Worm (Caenorhabditis elegans) whole organism, L4 larva: ENCODE data around the gene str-116.
A peak's percentile ranks its signal among the peaks of the same experiment; 100 is the strongest.

Experiments
- F10B5.3 ChIP-seq: sonication (generic microtip); optimal IDR thresholded peaks from 2 replicates; lab custom pipeline; 2016; ENCODE audit warnings: mild to moderate bottlenecking, missing genetic modification characterization, missing compliant biosample characterization
- T26A8.4 ChIP-seq: fragments of 200-800 bp; sonication (Bioruptor generic); IDR thresholded peaks from 2 replicates; pipeline ENCODE4 v1.3.6; 2022; ENCODE audit warnings: missing genetic modification characterization, missing compliant biosample characterization
- Y48G9A.11 ChIP-seq: fragments of 200-800 bp; sonication (Bioruptor generic); IDR thresholded peaks from 2 replicates; pipeline ENCODE4 v1.3.6; 2022; ENCODE audit warnings: missing genetic modification reagents, missing genetic modification characterization, missing compliant biosample characterization
- ZK337.2 ChIP-seq: fragments of 200-800 bp; sonication (Bioruptor generic); IDR thresholded peaks from 2 replicates; pipeline ENCODE4 v1.3.6; 2022; ENCODE audit warnings: missing genetic modification reagents, missing genetic modification characterization, missing compliant biosample characterization
- ZK546.5 ChIP-seq, 2 experiments: sonication (generic microtip); optimal IDR thresholded peaks; 2 replicates each; lab custom pipeline; 2017; ENCODE audit warnings: missing biosample characterization in 2 of 2, missing genetic modification characterization in 2 of 2
- aha-1 ChIP-seq: fragments of 150-350 bp; peaks from one replicate; lab custom pipeline; 2014; ENCODE audit warnings: missing biosample characterization, missing genetic modification characterization
- ceh-82 ChIP-seq: sonication (generic microtip); optimal IDR thresholded peaks from 2 replicates; lab custom pipeline; 2017; ENCODE audit warnings: missing biosample characterization, missing genetic modification characterization
- ces-1 ChIP-seq: fragments of 150-350 bp; sonication (generic microtip); optimal IDR thresholded peaks from 4 replicates; lab custom pipeline; 2014; ENCODE audit warnings: missing biosample characterization, missing genetic modification reagents, missing genetic modification characterization
- cey-2 ChIP-seq: sonication (generic microtip); optimal IDR thresholded peaks from 3 replicates; lab custom pipeline; 2017; ENCODE audit warnings: missing genetic modification characterization, mild to moderate bottlenecking, missing compliant biosample characterization, antibody characterized with exemption, borderline replicate concordance; ENCODE audit not compliant: insufficient read depth
- daf-16 ChIP-seq, 3 experiments: sonication (generic microtip); optimal IDR thresholded peaks; 2 replicates each; lab custom pipeline; 2016 to 2017; ENCODE audit warnings: missing genetic modification characterization in 3 of 3, missing genetic modification reagents in 3 of 3, mild to moderate bottlenecking in 2 of 3, missing compliant biosample characterization in 2 of 3, missing biosample characterization in 1 of 3, moderate library complexity in 1 of 3
- daf-19 ChIP-seq: fragments of 200-800 bp; sonication (Bioruptor generic); conservative IDR thresholded peaks from 2 replicates; pipeline ENCODE4 v1.3.6; 2022; ENCODE audit warnings: missing genetic modification characterization, missing compliant biosample characterization
- dmd-6 ChIP-seq: fragments of 200-800 bp; sonication (Bioruptor generic); IDR thresholded peaks from 2 replicates; pipeline ENCODE4 v1.3.6; 2022; ENCODE audit warnings: missing genetic modification reagents, missing genetic modification characterization, missing compliant biosample characterization
- dve-1 ChIP-seq: sonication (generic microtip); optimal IDR thresholded peaks from 2 replicates; lab custom pipeline; 2017; ENCODE audit warnings: antibody characterized with exemption, mild to moderate bottlenecking, missing genetic modification characterization, missing compliant biosample characterization; ENCODE audit not compliant: insufficient read depth
- egl-27 ChIP-seq: sonication (generic microtip); optimal IDR thresholded peaks from 3 replicates; lab custom pipeline; 2017; ENCODE audit warnings: missing biosample characterization, missing genetic modification reagents, missing genetic modification characterization
- hif-1 ChIP-seq, 2 experiments: sonication (generic microtip); optimal IDR thresholded peaks; 2 replicates each; lab custom pipeline; 2016 to 2017; ENCODE audit warnings: missing compliant biosample characterization in 2 of 2, missing genetic modification characterization in 2 of 2, missing genetic modification reagents in 2 of 2, missing genotype in 2 of 2, mild to moderate bottlenecking in 1 of 2
- hlh-11 ChIP-seq: fragments of 200-800 bp; sonication (Bioruptor generic); optimal IDR thresholded peaks from 2 replicates; lab custom pipeline; 2018; ENCODE audit warnings: mild to moderate bottlenecking, missing genetic modification characterization, missing compliant biosample characterization
- hlh-30 ChIP-seq: sonication (generic microtip); optimal IDR thresholded peaks from 2 replicates; lab custom pipeline; 2017; ENCODE audit warnings: antibody characterized with exemption, mild to moderate bottlenecking, missing genetic modification characterization, missing compliant biosample characterization; ENCODE audit not compliant: insufficient read depth
- jun-1 ChIP-seq: fragments of 150-350 bp; optimal IDR thresholded peaks from 2 replicates; lab custom pipeline; 2014; ENCODE audit warnings: missing biosample characterization, missing genetic modification reagents, missing genetic modification characterization
- lin-29 ChIP-seq: fragments of 200-800 bp; sonication (Bioruptor generic); IDR thresholded peaks from 2 replicates; pipeline ENCODE4 v1.3.6; 2022; ENCODE audit warnings: missing genetic modification reagents, missing genetic modification characterization, missing compliant biosample characterization
- lir-3 ChIP-seq: sonication (generic microtip); optimal IDR thresholded peaks from 2 replicates; lab custom pipeline; 2016; ENCODE audit warnings: mild to moderate bottlenecking, missing genetic modification characterization, missing compliant biosample characterization
- madf-5 ChIP-seq, 2 experiments: fragments of 200-800 bp; sonication (Bioruptor generic); IDR thresholded peaks; 2 replicates each; pipeline ENCODE4 v1.3.6; 2022; ENCODE audit warnings: missing compliant biosample characterization in 2 of 2, missing genetic modification characterization in 2 of 2
- mes-2 ChIP-seq: sonication (generic microtip); optimal IDR thresholded peaks from 2 replicates; lab custom pipeline; 2016; ENCODE audit warnings: missing genotype, mild to moderate bottlenecking, missing genetic modification characterization, missing compliant biosample characterization; ENCODE audit not compliant: poor library complexity, severe bottlenecking
- mxl-2 ChIP-seq: fragments of 200-800 bp; sonication (Bioruptor generic); conservative IDR thresholded peaks from 2 replicates; pipeline ENCODE4 v1.3.6; 2022; ENCODE audit warnings: missing genetic modification reagents, missing genetic modification characterization, missing compliant biosample characterization
- mxl-3 ChIP-seq: fragments of 200-800 bp; sonication (Bioruptor generic); optimal IDR thresholded peaks from 2 replicates; lab custom pipeline; 2018; ENCODE audit warnings: mild to moderate bottlenecking, missing genetic modification characterization, missing compliant biosample characterization
- nhr-102 ChIP-seq: sonication (generic microtip); optimal IDR thresholded peaks from 2 replicates; lab custom pipeline; 2016; ENCODE audit warnings: mild to moderate bottlenecking, missing genetic modification characterization, moderate library complexity, missing compliant biosample characterization
- nhr-11 ChIP-seq: fragments of 150-350 bp; optimal IDR thresholded peaks from 2 replicates; lab custom pipeline; 2014; ENCODE audit warnings: missing biosample characterization, missing genetic modification characterization
- nhr-111 ChIP-seq: fragments of 200-800 bp; sonication (Bioruptor generic); optimal IDR thresholded peaks from 2 replicates; lab custom pipeline; 2018; ENCODE audit warnings: mild to moderate bottlenecking, missing genetic modification characterization, missing compliant biosample characterization
- nhr-237 ChIP-seq: sonication (generic microtip); optimal IDR thresholded peaks from 2 replicates; lab custom pipeline; 2017; ENCODE audit warnings: missing biosample characterization, missing genetic modification characterization
- nhr-28 ChIP-seq: fragments of 150-350 bp; optimal IDR thresholded peaks from 2 replicates; lab custom pipeline; 2014; ENCODE audit warnings: missing biosample characterization, missing genetic modification characterization
- nhr-41 ChIP-seq: fragments of 200-800 bp; sonication (Bioruptor generic); IDR thresholded peaks from 2 replicates; pipeline ENCODE4 v1.3.6; 2022; ENCODE audit warnings: missing genetic modification reagents, missing genetic modification characterization, missing compliant biosample characterization
- nhr-48 ChIP-seq: sonication (generic microtip); optimal IDR thresholded peaks from 2 replicates; lab custom pipeline; 2016; ENCODE audit warnings: mild to moderate bottlenecking, missing genetic modification characterization, missing compliant biosample characterization
- nhr-6 ChIP-seq: fragments of 150-350 bp; optimal IDR thresholded peaks from 2 replicates; lab custom pipeline; 2014; ENCODE audit warnings: missing biosample characterization, missing genetic modification characterization
- nhr-76 ChIP-seq: fragments of 150-350 bp; optimal IDR thresholded peaks from 2 replicates; lab custom pipeline; 2014; ENCODE audit warnings: missing biosample characterization, missing genetic modification characterization
- nhr-77 ChIP-seq: fragments of 150-350 bp; optimal IDR thresholded peaks from 2 replicates; lab custom pipeline; 2014; ENCODE audit warnings: missing biosample characterization, missing genetic modification characterization
- pha-4 ChIP-seq, 2 experiments: fragments of 150-350 bp in 1 of 2; fragments of 200-800 bp in 1 of 2; sonication (Bioruptor generic) in 1 of 2; IDR thresholded peaks in 1 of 2; optimal IDR thresholded peaks in 1 of 2; 2 replicates each; pipeline versions ENCODE4 v1.3.6 to Lab custom; 2014 to 2022; ENCODE audit warnings: missing genetic modification characterization in 2 of 2, missing genetic modification reagents in 2 of 2, missing biosample characterization in 1 of 2, missing compliant biosample characterization in 1 of 2
- php-3 ChIP-seq: fragments of 200-800 bp; sonication (Bioruptor generic); IDR thresholded peaks from 2 replicates; pipeline ENCODE4 v1.3.6; 2022; ENCODE audit warnings: missing genetic modification reagents, missing genetic modification characterization, missing compliant biosample characterization
- rbr-2 ChIP-seq: sonication (generic microtip); optimal IDR thresholded peaks from 2 replicates; lab custom pipeline; 2016; ENCODE audit warnings: missing genotype, missing genetic modification characterization, missing compliant biosample characterization
- saeg-2 ChIP-seq: fragments of 200-800 bp; sonication (Bioruptor generic); IDR thresholded peaks from 2 replicates; pipeline ENCODE4 v1.3.6; 2022; ENCODE audit warnings: missing genetic modification reagents, missing genetic modification characterization, missing compliant biosample characterization
- set-16 ChIP-seq: fragments of 200-800 bp; sonication (Bioruptor generic); IDR thresholded peaks from 2 replicates; pipeline ENCODE4 v1.3.6; 2022; ENCODE audit warnings: missing genetic modification reagents, missing genetic modification characterization, missing compliant biosample characterization
- skn-1 ChIP-seq: fragments of 150-350 bp; optimal IDR thresholded peaks from 2 replicates; lab custom pipeline; 2014; ENCODE audit warnings: missing biosample characterization, missing genetic modification characterization
- snpc-1.2 ChIP-seq: fragments of 200-800 bp; sonication (Bioruptor generic); IDR thresholded peaks from 2 replicates; pipeline ENCODE4 v1.3.6; 2022; ENCODE audit warnings: missing genetic modification reagents, missing genetic modification characterization, missing compliant biosample characterization
- snpc-4 ChIP-seq: fragments of 150-350 bp; optimal IDR thresholded peaks from 2 replicates; lab custom pipeline; 2014; ENCODE audit warnings: missing biosample characterization, missing genetic modification characterization
- spr-1 ChIP-seq: sonication (generic microtip); optimal IDR thresholded peaks from 2 replicates; lab custom pipeline; 2016; ENCODE audit warnings: mild to moderate bottlenecking, missing genetic modification characterization, missing compliant biosample characterization
- unc-39 ChIP-seq: sonication (generic microtip); optimal IDR thresholded peaks from 2 replicates; lab custom pipeline; 2017; ENCODE audit warnings: missing biosample characterization, missing genetic modification characterization
- unc-62 ChIP-seq, 3 experiments: fragments of 150-350 bp in 1 of 3; sonication (generic microtip); optimal IDR thresholded peaks in 2 of 3; peaks in 1 of 3; 1 replicate in 1 of 3; 2 replicates in 2 of 3; lab custom pipeline; 2014 to 2017; ENCODE audit warnings: missing biosample characterization in 3 of 3, missing genetic modification characterization in 3 of 3, missing genetic modification reagents in 3 of 3, missing genotype in 1 of 3
- vab-7 ChIP-seq: fragments of 200-800 bp; sonication (Bioruptor generic); IDR thresholded peaks from 2 replicates; pipeline ENCODE4 v1.3.6; 2022; ENCODE audit warnings: missing genetic modification reagents, missing genetic modification characterization, missing compliant biosample characterization
- zip-11 ChIP-seq: fragments of 200-800 bp; sonication (Bioruptor generic); IDR thresholded peaks from 2 replicates; pipeline ENCODE4 v1.3.6; 2022; ENCODE audit warnings: missing genetic modification characterization, missing compliant biosample characterization
- ztf-7 ChIP-seq: fragments of 150-350 bp; optimal IDR thresholded peaks from 2 replicates; lab custom pipeline; 2014; ENCODE audit warnings: missing biosample characterization, missing genetic modification characterization

The str-116 gene

ce11 chrV:11266681-11267080, at the start of gene str-116:
TSS of gene str-116 (plus strand) at chrV:11266981.
- no peak for TF ChIP-seq nhr-237
- TF ChIP-seq spr-1 (tag; lab: Kevin White, UChicago), result no peak
- no peak for TF ChIP-seq daf-19 (GFP tag; lab: Robert Waterston, UW)
- TF ChIP-seq nhr-48 (tag; lab: Kevin White, UChicago), result no peak
- TF ChIP-seq pha-4 (GFP tag; IDR thresholded peaks at IDR 0.05; lab: Robert Waterston, UW), result no peak
- no peak for TF ChIP-seq pha-4 (tag; optimal IDR thresholded peaks at IDR 0.05; lab: Kevin White, UChicago)
- no peak for TF ChIP-seq nhr-102 (tag; lab: Kevin White, UChicago)
- no peak for TF ChIP-seq nhr-11 (tag; lab: Kevin White, UChicago)
- TF ChIP-seq T26A8.4 (GFP tag; lab: Robert Waterston, UW), result no peak
- TF ChIP-seq saeg-2 (GFP tag; lab: Robert Waterston, UW), result no peak
- TF ChIP-seq php-3 (GFP tag; lab: Robert Waterston, UW), result no peak
- no peak for TF ChIP-seq cey-2 (tag; lab: Kevin White, UChicago)
- TF ChIP-seq madf-5 (GFP tag; IDR thresholded peaks at IDR 0.05; lab: Robert Waterston, UW), result no peak
- TF ChIP-seq F10B5.3, result no peak
- no peak for TF ChIP-seq hlh-30 (tag; lab: Kevin White, UChicago)

- no peak for TF ChIP-seq snpc-4
- TF ChIP-seq snpc-1.2 (GFP tag; lab: Robert Waterston, UW), result no peak
- TF ChIP-seq hif-1 (tag; optimal IDR thresholded peaks at IDR 0.05; lab: Kevin White, UChicago), result no peak
- no peak for TF ChIP-seq Y48G9A.11 (GFP tag; lab: Robert Waterston, UW)
- no peak for TF ChIP-seq skn-1
- no peak for TF ChIP-seq nhr-111
- no peak for TF ChIP-seq egl-27 (tag; lab: Kevin White, UChicago)
- TF ChIP-seq ceh-82 (tag; lab: Kevin White, UChicago), result no peak
- TF ChIP-seq nhr-76 (tag; lab: Kevin White, UChicago), result no peak
- TF ChIP-seq lin-29, result no peak
- no peak for TF ChIP-seq zip-11
- peak; percentile 7 for TF ChIP-seq nhr-6
- TF ChIP-seq nhr-41 (GFP tag; lab: Robert Waterston, UW), result no peak
- TF ChIP-seq ZK546.5 (tag; optimal IDR thresholded peaks at IDR 0.05; lab: Kevin White, UChicago), result no peak
- no peak for TF ChIP-seq vab-7
- TF ChIP-seq mxl-2, result no peak
- TF ChIP-seq dve-1 (tag; lab: Kevin White, UChicago), result peak; percentile 15
- TF ChIP-seq jun-1 (tag; lab: Kevin White, UChicago), result no peak
- TF ChIP-seq nhr-77, result peak; percentile 92
- TF ChIP-seq nhr-102 (tag; lab: Kevin White, UChicago), result no peak
- peak; percentile 41 for TF ChIP-seq dmd-6 (GFP tag; lab: Robert Waterston, UW)
- TF ChIP-seq lir-3 (tag; lab: Kevin White, UChicago), result no peak
- no peak for TF ChIP-seq mxl-3
- no peak for TF ChIP-seq ztf-7
- no peak for TF ChIP-seq daf-16 (GFP tag; optimal IDR thresholded peaks at IDR 0.05; lab: Kevin White, UChicago)
- TF ChIP-seq daf-16 (tag; optimal IDR thresholded peaks at IDR 0.05; lab: Kevin White, UChicago), result peak; percentile 69
- peak in 1 of 2 experiments; percentile 58 for TF ChIP-seq unc-62 (GFP tag; optimal IDR thresholded peaks at IDR 0.05 in 1 of 2; lab: Kevin White, UChicago)
- no peak for TF ChIP-seq unc-62 (tag; optimal IDR thresholded peaks at IDR 0.05; lab: Kevin White, UChicago)
- 0 out of 2 replicates have a peak, but pooled peaks have one; percentile 43 for TF ChIP-seq php-3 (GFP tag; lab: Robert Waterston, UW)
- no peak for TF ChIP-seq nhr-48 (tag; lab: Kevin White, UChicago)
- no peak for TF ChIP-seq mes-2
- no peak for TF ChIP-seq ZK337.2 (GFP tag; lab: Robert Waterston, UW)
- TF ChIP-seq daf-19 (GFP tag; lab: Robert Waterston, UW), result no peak
- no peak for TF ChIP-seq set-16 (GFP tag; lab: Robert Waterston, UW)
- TF ChIP-seq F10B5.3, result no peak
- TF ChIP-seq unc-39 (tag; lab: Kevin White, UChicago), result no peak
- no peak for TF ChIP-seq ces-1 (GFP tag; lab: Kevin White, UChicago)
- TF ChIP-seq hlh-11 (tag; lab: Kevin White, UChicago), result peak; percentile 57
- TF ChIP-seq nhr-28 (tag; lab: Kevin White, UChicago), result peak; percentile 99
- no peak for TF ChIP-seq rbr-2 (tag; lab: Kevin White, UChicago)
- peak; percentile 32 for TF ChIP-seq aha-1 (tag; lab: Kevin White, UChicago)
Observed at ce11 chrV:11217394-11217793, 49.4 kb upstream of the str-116 start, which contains the start of gene cyp-29A2. TSS of gene cyp-29A2 (plus strand) at chrV:11217583.
